Worm (Caenorhabditis elegans) whole organism, L1 larva: ENCODE measurements around the gene M01E10.3.

Source experiments
- ceh-8 ChIP-seq: fragments of 200-800 bp; sonication (Bioruptor generic); optimal IDR thresholded peaks from 2 replicates; lab custom pipeline; 2018; ENCODE audit warnings: mild to moderate bottlenecking, missing genetic modification characterization, moderate library complexity, missing compliant biosample characterization
- ceh-82 ChIP-seq, 3 experiments: fragments of 150-350 bp in 1 of 3; sonication (generic microtip) in 2 of 3; optimal IDR thresholded peaks; 2 replicates each; lab custom pipeline; 2014 to 2017; ENCODE audit warnings: missing biosample characterization in 3 of 3, missing genetic modification characterization in 3 of 3
- ceh-88 ChIP-seq: fragments of 200-800 bp; sonication (Bioruptor generic); IDR thresholded peaks from 2 replicates; pipeline ENCODE4 v1.3.6; 2022; ENCODE audit warnings: missing genetic modification characterization, missing compliant biosample characterization
- ces-1 ChIP-seq: fragments of 150-350 bp; optimal IDR thresholded peaks from 2 replicates; lab custom pipeline; 2014; ENCODE audit warnings: missing biosample characterization, missing genetic modification reagents, missing genetic modification characterization
- isw-1 ChIP-seq: fragments of 200-800 bp; sonication (Bioruptor generic); IDR thresholded peaks from 2 replicates; pipeline ENCODE4 v1.3.6; 2022; ENCODE audit warnings: missing genetic modification characterization, missing compliant biosample characterization
- pag-3 ChIP-seq: sonication (generic microtip); optimal IDR thresholded peaks from 2 replicates; lab custom pipeline; 2017; ENCODE audit warnings: missing genetic modification characterization, mild to moderate bottlenecking, missing compliant biosample characterization, antibody characterized with exemption, borderline replicate concordance; ENCODE audit not compliant: insufficient read depth
- snpc-4 ChIP-seq: fragments of 150-350 bp; optimal IDR thresholded peaks from 2 replicates; lab custom pipeline; 2014; ENCODE audit warnings: missing biosample characterization, missing genetic modification characterization
- zag-1 ChIP-seq: fragments of 150-350 bp; optimal IDR thresholded peaks from 2 replicates; lab custom pipeline; 2014; ENCODE audit warnings: missing biosample characterization, missing genetic modification characterization
- ztf-4 ChIP-seq: fragments of 150-350 bp; optimal IDR thresholded peaks from 2 replicates; lab custom pipeline; 2014; ENCODE audit warnings: missing biosample characterization, missing genetic modification characterization

DNA sequence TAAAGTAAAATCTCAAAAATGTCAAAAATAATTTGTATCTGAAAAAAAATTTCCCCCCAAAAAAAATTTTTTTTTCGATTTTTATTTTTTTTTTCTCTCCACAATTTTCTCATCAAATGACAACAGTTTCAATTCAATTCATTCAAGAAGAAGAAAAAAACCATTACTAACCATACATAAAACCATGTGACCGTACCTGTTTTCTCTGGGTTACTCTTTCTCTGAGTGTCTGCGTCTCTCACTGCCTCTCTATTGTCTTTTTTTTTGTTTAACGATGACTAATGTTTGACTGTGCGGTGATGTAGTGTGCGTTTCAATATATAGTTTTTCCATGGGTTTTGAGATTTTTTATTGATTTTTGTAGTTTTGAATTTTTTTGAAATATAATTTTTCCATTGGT is 36.7 kb upstream of the M01E10.3 start:
- no peak for TF ChIP-seq zag-1 (tag; lab: Kevin White, UChicago)
- no peak for TF ChIP-seq ztf-4
- TF ChIP-seq ces-1 (GFP tag; lab: Kevin White, UChicago) = no peak
- peak; percentile 22 for TF ChIP-seq snpc-4 (tag; lab: Kevin White, UChicago)
- no peak for TF ChIP-seq ceh-88
- no peak for TF ChIP-seq pag-3 (tag; lab: Kevin White, UChicago)
- TF ChIP-seq ceh-8 = no peak
- TF ChIP-seq ceh-82 (tag; optimal IDR thresholded peaks at IDR 0.05; lab: Kevin White, UChicago) = peak in 1 of 3 experiments; percentile 24
- TF ChIP-seq isw-1 (GFP tag; lab: Robert Waterston, UW) = no peak
